Worm (Caenorhabditis elegans) whole organism, young adult: Measurements from ENCODE around the gene E04F6.4.

Experiments
- F22D6.2 ChIP-seq: sonication (generic microtip); optimal IDR thresholded peaks from 2 replicates; lab custom pipeline; 2016; ENCODE audit warnings: mild to moderate bottlenecking, missing genetic modification characterization, missing compliant biosample characterization
- F49E8.2 ChIP-seq: sonication (generic microtip); optimal IDR thresholded peaks from 3 replicates; lab custom pipeline; 2017; ENCODE audit warnings: missing genetic modification characterization, mild to moderate bottlenecking, missing compliant biosample characterization, antibody characterized with exemption, moderate library complexity; ENCODE audit not compliant: insufficient read depth
- F52B5.7 ChIP-seq: sonication (generic microtip); optimal IDR thresholded peaks from 2 replicates; lab custom pipeline; 2016; ENCODE audit warnings: mild to moderate bottlenecking, missing genetic modification characterization, missing compliant biosample characterization
- T07F8.4 ChIP-seq: sonication (generic microtip); optimal IDR thresholded peaks from 2 replicates; lab custom pipeline; 2016; ENCODE audit warnings: mild to moderate bottlenecking, missing genetic modification characterization, moderate library complexity, missing compliant biosample characterization
- ama-1 ChIP-seq, 3 experiments: fragments of 150-350 bp in 1 of 3; sonication (generic microtip) in 2 of 3; optimal IDR thresholded peaks; 2 replicates each; lab custom pipeline; 2014 to 2018; ENCODE audit warnings: missing biosample characterization in 2 of 3, missing genetic modification characterization in 2 of 3, missing genetic modification reagents in 2 of 3
- chd-7 ChIP-seq: sonication (generic microtip); optimal IDR thresholded peaks from 2 replicates; lab custom pipeline; 2016; ENCODE audit warnings: mild to moderate bottlenecking, missing genetic modification characterization, moderate library complexity, missing compliant biosample characterization
- dpl-1 ChIP-seq: fragments of 150-350 bp; optimal IDR thresholded peaks from 2 replicates; lab custom pipeline; 2014; ENCODE audit warnings: missing biosample characterization, missing genetic modification reagents, missing genetic modification characterization
- hmg-1.2 ChIP-seq: fragments of 200-800 bp; sonication (Bioruptor generic); IDR thresholded peaks from 2 replicates; pipeline ENCODE4 v1.3.6; 2022; ENCODE audit warnings: missing genetic modification reagents, missing genetic modification characterization, missing compliant biosample characterization
- let-607 ChIP-seq, 2 experiments: fragments of 200-800 bp in 1 of 2; sonication (Bioruptor generic) in 1 of 2; sonication (generic microtip) in 1 of 2; optimal IDR thresholded peaks; 2 replicates each; lab custom pipeline; 2016 to 2018; ENCODE audit warnings: mild to moderate bottlenecking in 2 of 2, missing compliant biosample characterization in 2 of 2, missing genetic modification characterization in 2 of 2, moderate library complexity in 2 of 2, missing genotype in 1 of 2
- snpc-4 ChIP-seq, 5 experiments: fragments of 150-350 bp in 1 of 5; sonication (generic microtip) in 4 of 5; optimal IDR thresholded peaks; 2 replicates each; lab custom pipeline; 2014 to 2018; ENCODE audit warnings: missing genetic modification characterization in 5 of 5, missing biosample characterization in 3 of 5, antibody characterized with exemption in 2 of 5, mild to moderate bottlenecking in 2 of 5, missing compliant biosample characterization in 2 of 5, missing genotype in 2 of 5, moderate library complexity in 2 of 5, missing genetic modification reagents in 1 of 5
- unc-62 ChIP-seq: fragments of 150-350 bp; optimal IDR thresholded peaks from 2 replicates; lab custom pipeline; 2014; ENCODE audit warnings: missing biosample characterization, missing genetic modification reagents, missing genetic modification characterization

DNA sequence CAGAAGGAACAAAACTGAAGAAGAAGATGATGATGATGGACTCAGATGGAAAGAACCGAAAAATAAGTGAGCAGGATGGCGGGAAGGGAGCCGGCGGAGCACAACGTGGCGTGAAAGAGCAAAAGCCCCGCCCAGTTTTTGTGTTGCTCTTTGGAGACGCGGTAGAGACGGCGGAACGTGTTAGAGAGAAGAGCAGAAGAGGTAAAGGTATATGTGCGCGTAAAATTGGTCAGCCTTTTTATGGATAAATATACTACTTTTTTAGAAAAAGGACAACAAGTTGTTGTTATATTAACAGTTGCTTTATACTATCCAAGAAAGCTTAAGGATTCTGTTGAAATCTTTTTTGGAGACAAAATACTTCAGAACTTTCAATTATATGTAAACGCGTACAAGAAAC lies 27.8 kb downstream of the E04F6.4 start, which contains the start of gene E04F6.10:
- TF ChIP-seq F49E8.2 (tag; lab: Kevin White, UChicago) (no peak), snpc-4 (GFP tag; optimal IDR thresholded peaks at IDR 0.05; lab: Kevin White, UChicago) (no peak), snpc-4 (tag; optimal IDR thresholded peaks at IDR 0.05; lab: Kevin White, UChicago) (no peak), F22D6.2 (tag; lab: Kevin White, UChicago) (no peak), ama-1 (optimal IDR thresholded peaks at IDR 0.05; lab: Kevin White, UChicago) (no peak), ama-1 (GFP tag; optimal IDR thresholded peaks at IDR 0.05; lab: Kevin White, UChicago) (no peak), T07F8.4 (no peak), dpl-1 (no peak), F52B5.7 (tag; lab: Kevin White, UChicago) (no peak), let-607 (tag; optimal IDR thresholded peaks at IDR 0.05; lab: Kevin White, UChicago) (no peak), chd-7 (tag; lab: Kevin White, UChicago) (no peak), unc-62 (no peak), hmg-1.2 (no peak)
